Worm (Caenorhabditis elegans) whole organism, L2 larva: ENCODE measurements around the gene cku-80.

Experiments
- C34F6.9 ChIP-seq: fragments of 150-350 bp; optimal IDR thresholded peaks from 2 replicates; lab custom pipeline; 2014; ENCODE audit warnings: missing biosample characterization, missing genetic modification characterization
- F13H6.1 ChIP-seq: sonication (generic microtip); optimal IDR thresholded peaks from 2 replicates; lab custom pipeline; 2016; ENCODE audit warnings: missing genetic modification characterization, missing compliant biosample characterization
- R02D3.7 ChIP-seq: fragments of 150-350 bp; optimal IDR thresholded peaks from 2 replicates; lab custom pipeline; 2014; ENCODE audit warnings: missing biosample characterization, missing genetic modification characterization
- Y55F3AM.14 ChIP-seq: fragments of 200-800 bp; sonication (Bioruptor generic); optimal IDR thresholded peaks from 2 replicates; lab custom pipeline; 2018; ENCODE audit warnings: mild to moderate bottlenecking, missing genetic modification characterization, missing compliant biosample characterization
- ZK546.5 ChIP-seq: sonication (generic microtip); optimal IDR thresholded peaks from 2 replicates; lab custom pipeline; 2017; ENCODE audit warnings: missing biosample characterization, missing genetic modification characterization
- alr-1 ChIP-seq: fragments of 150-350 bp; optimal IDR thresholded peaks from 2 replicates; lab custom pipeline; 2014; ENCODE audit warnings: missing biosample characterization, missing genetic modification characterization
- ama-1 ChIP-seq: fragments of 150-350 bp; optimal IDR thresholded peaks from 2 replicates; lab custom pipeline; 2018; ENCODE audit warnings: inconsistent platforms
- blmp-1 ChIP-seq: sonication (generic microtip); optimal IDR thresholded peaks from 2 replicates; lab custom pipeline; 2017; ENCODE audit warnings: missing genetic modification characterization, mild to moderate bottlenecking, missing compliant biosample characterization, antibody characterized with exemption, moderate library complexity; ENCODE audit not compliant: insufficient read depth
- ceh-16 ChIP-seq: fragments of 150-350 bp; optimal IDR thresholded peaks from 2 replicates; lab custom pipeline; 2014; ENCODE audit warnings: missing biosample characterization, missing genetic modification characterization
- ceh-82 ChIP-seq: fragments of 150-350 bp; optimal IDR thresholded peaks from 2 replicates; lab custom pipeline; 2014; ENCODE audit warnings: missing biosample characterization, missing genetic modification characterization
- crh-2 ChIP-seq: sonication (generic microtip); optimal IDR thresholded peaks from 2 replicates; lab custom pipeline; 2017; ENCODE audit warnings: missing biosample characterization, missing genetic modification characterization
- egl-27 ChIP-seq: sonication (generic microtip); optimal IDR thresholded peaks from 3 replicates; lab custom pipeline; 2017; ENCODE audit warnings: missing biosample characterization, missing genetic modification reagents, missing genetic modification characterization
- elt-3 ChIP-seq: sonication (generic microtip); optimal IDR thresholded peaks from 2 replicates; lab custom pipeline; 2017; ENCODE audit warnings: missing biosample characterization, missing genetic modification characterization
- fos-1 ChIP-seq: fragments of 150-350 bp; optimal IDR thresholded peaks from 2 replicates; lab custom pipeline; 2014; ENCODE audit warnings: missing biosample characterization, missing genetic modification characterization
- gmeb-1 ChIP-seq: fragments of 150-350 bp; optimal IDR thresholded peaks from 2 replicates; lab custom pipeline; 2014; ENCODE audit warnings: missing biosample characterization, missing genetic modification characterization
- lin-11 ChIP-seq: fragments of 150-350 bp; sonication (generic microtip); optimal IDR thresholded peaks from 2 replicates; lab custom pipeline; 2014; ENCODE audit warnings: missing biosample characterization, missing genetic modification characterization, inconsistent platforms, mixed read lengths
- lsy-2 ChIP-seq, 2 experiments: fragments of 150-350 bp in 1 of 2; sonication (generic microtip) in 1 of 2; optimal IDR thresholded peaks; 2 replicates each; lab custom pipeline; 2014 to 2017; ENCODE audit warnings: missing biosample characterization in 2 of 2, missing genetic modification characterization in 2 of 2
- mbf-1 ChIP-seq: sonication (generic microtip); optimal IDR thresholded peaks from 2 replicates; lab custom pipeline; 2017; ENCODE audit warnings: missing biosample characterization, missing genetic modification characterization
- nhr-10 ChIP-seq: sonication (generic microtip); optimal IDR thresholded peaks from 2 replicates; lab custom pipeline; 2017; ENCODE audit warnings: missing biosample characterization, missing genetic modification characterization
- nhr-11 ChIP-seq: fragments of 150-350 bp; optimal IDR thresholded peaks from 2 replicates; lab custom pipeline; 2014; ENCODE audit warnings: missing biosample characterization, missing genetic modification characterization
- nhr-12 ChIP-seq: fragments of 150-350 bp; optimal IDR thresholded peaks from 2 replicates; lab custom pipeline; 2014; ENCODE audit warnings: missing biosample characterization, missing genetic modification characterization
- nhr-129 ChIP-seq: fragments of 150-350 bp; optimal IDR thresholded peaks from 2 replicates; lab custom pipeline; 2014; ENCODE audit warnings: missing biosample characterization, missing genetic modification characterization
- nhr-21 ChIP-seq: fragments of 150-350 bp; optimal IDR thresholded peaks from 2 replicates; lab custom pipeline; 2014; ENCODE audit warnings: missing biosample characterization, missing genetic modification characterization
- nhr-23 ChIP-seq: fragments of 150-350 bp; optimal IDR thresholded peaks from 2 replicates; lab custom pipeline; 2014; ENCODE audit warnings: missing biosample characterization, missing genetic modification reagents, missing genetic modification characterization
- nhr-237 ChIP-seq: fragments of 150-350 bp; optimal IDR thresholded peaks from 2 replicates; lab custom pipeline; 2014; ENCODE audit warnings: missing biosample characterization, missing genetic modification characterization
- nhr-25 ChIP-seq: fragments of 150-350 bp; sonication (generic microtip); optimal IDR thresholded peaks from 3 replicates; lab custom pipeline; 2014; ENCODE audit warnings: missing biosample characterization, missing genetic modification characterization
- nhr-6 ChIP-seq: fragments of 150-350 bp; optimal IDR thresholded peaks from 2 replicates; lab custom pipeline; 2014; ENCODE audit warnings: missing biosample characterization, missing genetic modification characterization
- nhr-77 ChIP-seq: fragments of 150-350 bp; optimal IDR thresholded peaks from 2 replicates; lab custom pipeline; 2014; ENCODE audit warnings: missing biosample characterization, missing genetic modification characterization
- sem-4 ChIP-seq: fragments of 150-350 bp; optimal IDR thresholded peaks from 2 replicates; lab custom pipeline; 2014; ENCODE audit warnings: missing biosample characterization, missing genetic modification reagents, missing genetic modification characterization
- sma-9 ChIP-seq, 2 experiments: fragments of 150-350 bp in 1 of 2; sonication (generic microtip) in 1 of 2; optimal IDR thresholded peaks; 2 replicates each; lab custom pipeline; 2014 to 2016; ENCODE audit warnings: missing genetic modification characterization in 2 of 2, mild to moderate bottlenecking in 1 of 2, missing biosample characterization in 1 of 2, missing compliant biosample characterization in 1 of 2, missing genetic modification reagents in 1 of 2, moderate library complexity in 1 of 2
- unc-39 ChIP-seq: fragments of 150-350 bp; optimal IDR thresholded peaks from 2 replicates; lab custom pipeline; 2014; ENCODE audit warnings: missing biosample characterization, missing genetic modification characterization
- zag-1 ChIP-seq: fragments of 150-350 bp; optimal IDR thresholded peaks from 2 replicates; lab custom pipeline; 2014; ENCODE audit warnings: missing biosample characterization, missing genetic modification characterization
- ztf-11 ChIP-seq: sonication (generic microtip); optimal IDR thresholded peaks from 2 replicates; lab custom pipeline; 2017; ENCODE audit warnings: missing biosample characterization, missing genetic modification characterization
- ztf-4 ChIP-seq: fragments of 150-350 bp; optimal IDR thresholded peaks from 2 replicates; lab custom pipeline; 2014; ENCODE audit warnings: missing biosample characterization, missing genetic modification characterization

The cku-80 gene

ce11 chrIII:4454919-4455318 is 35.3 kb downstream of the cku-80 start:
- TF ChIP-seq sma-9 (GFP tag; optimal IDR thresholded peaks at IDR 0.05; lab: Kevin White, UChicago): no peak
- no peak for TF ChIP-seq sma-9 (tag; optimal IDR thresholded peaks at IDR 0.05; lab: Kevin White, UChicago)
- no peak for TF ChIP-seq lin-11 (tag; lab: Kevin White, UChicago)
- no peak for TF ChIP-seq elt-3 (tag; lab: Kevin White, UChicago)
- TF ChIP-seq ztf-4 (tag; lab: Kevin White, UChicago): no peak
- no peak for TF ChIP-seq unc-39 (tag; lab: Kevin White, UChicago)
- TF ChIP-seq zag-1 (tag; lab: Kevin White, UChicago): no peak
- TF ChIP-seq gmeb-1 (tag; lab: Kevin White, UChicago): no peak
- TF ChIP-seq F13H6.1: no peak
- no peak for TF ChIP-seq R02D3.7 (tag; lab: Kevin White, UChicago)
- TF ChIP-seq nhr-21: no peak
- no peak for TF ChIP-seq nhr-12 (tag; lab: Kevin White, UChicago)
- TF ChIP-seq ceh-16 (tag; lab: Kevin White, UChicago): no peak
- no peak for TF ChIP-seq sem-4 (tag; lab: Kevin White, UChicago)
- no peak for TF ChIP-seq nhr-237 (tag; lab: Kevin White, UChicago)
- TF ChIP-seq nhr-10 (tag; lab: Kevin White, UChicago): no peak
- TF ChIP-seq ceh-82 (tag; lab: Kevin White, UChicago): no peak
- TF ChIP-seq nhr-77: no peak

- no peak for TF ChIP-seq nhr-129
- peak; percentile 39 for TF ChIP-seq crh-2 (tag; lab: Kevin White, UChicago)
- TF ChIP-seq C34F6.9: peak; percentile 19
- TF ChIP-seq sma-9 (GFP tag; optimal IDR thresholded peaks at IDR 0.05; lab: Kevin White, UChicago): peak; percentile 2
- no peak for TF ChIP-seq sma-9 (tag; optimal IDR thresholded peaks at IDR 0.05; lab: Kevin White, UChicago)
- peak; percentile 4 for TF ChIP-seq nhr-6 (tag; lab: Kevin White, UChicago)
- TF ChIP-seq ceh-16 (tag; lab: Kevin White, UChicago): no peak
- TF ChIP-seq ztf-4 (tag; lab: Kevin White, UChicago): no peak
- TF ChIP-seq nhr-25 (tag; lab: Kevin White, UChicago): peak; percentile 79
- TF ChIP-seq lsy-2 (tag; optimal IDR thresholded peaks at IDR 0.05; lab: Kevin White, UChicago): peak; percentile 29 to 83
- TF ChIP-seq F13H6.1: peak; percentile 42
- TF ChIP-seq, all 48 proteins: peak for 7
These were observed 36.9 kb downstream of the cku-80 start for ce11 chrIII:4456579-4456978.

- TF ChIP-seq lsy-2 (tag; optimal IDR thresholded peaks at IDR 0.05; lab: Kevin White, UChicago) (peak in 1 of 2 experiments; percentile 17), sma-9 (GFP tag; optimal IDR thresholded peaks at IDR 0.05; lab: Kevin White, UChicago) (peak; percentile 10), sma-9 (tag; optimal IDR thresholded peaks at IDR 0.05; lab: Kevin White, UChicago) (no peak), lin-11 (tag; lab: Kevin White, UChicago) (no peak)
These were observed 40.6 kb downstream of the cku-80 start for ce11 chrIII:4460242-4460641.

- TF ChIP-seq ama-1: no peak
- TF ChIP-seq ZK546.5 (tag; lab: Kevin White, UChicago): no peak
- TF ChIP-seq C34F6.9: no peak
- TF ChIP-seq crh-2 (tag; lab: Kevin White, UChicago): no peak
- TF ChIP-seq blmp-1 (tag; lab: Kevin White, UChicago): no peak
- no peak for TF ChIP-seq nhr-11
- TF ChIP-seq Y55F3AM.14: no peak
- TF ChIP-seq nhr-23 (tag; lab: Kevin White, UChicago): no peak
- TF ChIP-seq nhr-25 (tag; lab: Kevin White, UChicago): no peak
- no peak for TF ChIP-seq zag-1 (tag; lab: Kevin White, UChicago)
These were observed 41.7 kb downstream of the cku-80 start for ce11 chrIII:4461337-4461736.

- TF ChIP-seq nhr-12 (tag; lab: Kevin White, UChicago): no peak
- TF ChIP-seq egl-27 (tag; lab: Kevin White, UChicago): no peak
- TF ChIP-seq mbf-1 (tag; lab: Kevin White, UChicago): no peak
- TF ChIP-seq blmp-1 (tag; lab: Kevin White, UChicago): peak; percentile 27
- no peak for TF ChIP-seq gmeb-1 (tag; lab: Kevin White, UChicago)
- no peak for TF ChIP-seq nhr-6 (tag; lab: Kevin White, UChicago)
- no peak for TF ChIP-seq ama-1
These were observed 47.6 kb downstream of the cku-80 start, which contains the start of gene ndg-4 for ce11 chrIII:4467277-4467676. Gene ndg-4, minus strand, starts transcription at chrIII:4467377.

ce11 chrIII:4468390-4468789 is 48.7 kb downstream of the cku-80 start:
- TF ChIP-seq F13H6.1: no peak
- peak; percentile 31 for TF ChIP-seq sma-9 (GFP tag; optimal IDR thresholded peaks at IDR 0.05; lab: Kevin White, UChicago)
- TF ChIP-seq sma-9 (tag; optimal IDR thresholded peaks at IDR 0.05; lab: Kevin White, UChicago): no peak
- no peak for TF ChIP-seq R02D3.7 (tag; lab: Kevin White, UChicago)
- TF ChIP-seq fos-1: peak; percentile 72
- no peak for TF ChIP-seq ztf-11
- TF ChIP-seq alr-1 (tag; lab: Kevin White, UChicago): no peak
